Worm (Caenorhabditis elegans): ENCODE data around the gene srh-217.

DNA sequence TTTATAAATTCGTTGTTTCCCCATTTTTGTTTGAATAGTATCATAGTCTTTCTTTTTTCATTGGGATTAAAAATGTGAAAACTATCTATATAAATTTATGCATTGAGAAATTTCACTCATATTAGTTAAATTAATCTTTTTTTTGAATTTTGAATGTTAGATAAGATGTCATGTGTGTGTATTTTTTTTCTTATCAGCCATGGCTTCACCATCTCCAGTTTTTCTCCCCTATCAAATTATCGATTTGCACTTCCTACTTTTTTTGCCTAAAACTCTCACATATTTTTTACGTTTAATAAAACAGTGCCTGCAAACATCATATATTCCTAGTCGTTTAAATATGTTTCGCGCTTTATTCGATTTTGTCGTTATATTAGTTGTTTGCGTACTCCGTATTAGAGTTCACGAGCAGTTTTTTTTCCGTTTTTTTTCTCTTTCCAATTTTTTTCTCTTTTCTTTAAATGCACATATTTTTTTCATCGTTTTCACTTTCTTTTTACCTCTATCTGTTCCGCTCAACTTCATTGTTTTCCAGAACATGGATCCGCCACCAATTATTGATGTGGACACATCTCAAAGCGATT, 47.6 kb downstream of the srh-217 start, which contains the start of gene Y113G7A.13:
- TF ChIP-seq ztf-23 (GFP tag; IDR thresholded peaks at IDR 0.05) (no peak), ref-1 (GFP tag; conservative IDR thresholded peaks at IDR 0.05) (no peak), med-1 (GFP tag; optimal IDR thresholded peaks at IDR 0.05; ENCODE audit: insufficient read depth) (no peak), flt-1 (GFP tag; IDR thresholded peaks at IDR 0.05) (no peak)

All from whole organism, midembryonic.